Fruit fly (Drosophila melanogaster) whole organism, embryonic: Measurements from ENCODE around the gene CG9289.

Experiments used
- Bgb ChIP-seq: fragments of 200-800 bp; sonication (Bioruptor generic); IDR thresholded peaks from 2 replicates; pipeline ENCODE4 v1.3.6; 2022; ENCODE audit warnings: missing biosample characterization, missing genetic modification characterization; ENCODE audit not compliant: partially characterized antibody
- CG11560 ChIP-seq: fragments of 200-800 bp; sonication (Bioruptor generic); IDR thresholded peaks from 3 replicates; pipeline ENCODE4 v1.3.6; 2022; ENCODE audit warnings: missing biosample characterization, missing genetic modification characterization
- CG12219 ChIP-seq: fragments of 200-800 bp; sonication (Bioruptor generic); optimal IDR thresholded peaks from 3 replicates; lab custom pipeline; 2018; ENCODE audit warnings: missing biosample characterization, mild to moderate bottlenecking, missing genetic modification characterization
- CG1529 ChIP-seq: fragments of 200-800 bp; sonication (Bioruptor generic); optimal IDR thresholded peaks from 3 replicates; lab custom pipeline; 2018; ENCODE audit warnings: missing biosample characterization, missing genetic modification characterization
- CG15514 ChIP-seq: fragments of 200-800 bp; sonication (Bioruptor generic); optimal IDR thresholded peaks from 3 replicates; lab custom pipeline; 2017; ENCODE audit warnings: missing biosample characterization, missing genetic modification characterization, mild to moderate bottlenecking, moderate library complexity, missing genetic modification reagents
- CG1647 ChIP-seq: fragments of 200-800 bp; sonication (Bioruptor generic); optimal IDR thresholded peaks from 3 replicates; lab custom pipeline; 2016; ENCODE audit warnings: missing biosample characterization, missing genetic modification characterization
- CG17361 ChIP-seq: fragments of 200-800 bp; sonication (Bioruptor generic); IDR thresholded peaks from 3 replicates; pipeline ENCODE4 v1.3.6; 2022; ENCODE audit warnings: missing biosample characterization, missing genetic modification characterization
- CG17385 ChIP-seq: fragments of 200-800 bp; sonication (Bioruptor generic); optimal IDR thresholded peaks from 3 replicates; lab custom pipeline; 2018; ENCODE audit warnings: missing biosample characterization, mild to moderate bottlenecking, missing genetic modification characterization
- CG17802 ChIP-seq: fragments of 200-800 bp; sonication (Bioruptor generic); optimal IDR thresholded peaks from 2 replicates; lab custom pipeline; 2018; ENCODE audit warnings: missing biosample characterization, mild to moderate bottlenecking, missing genetic modification characterization, moderate library complexity
- CG2129 ChIP-seq: fragments of 200-800 bp; sonication (Bioruptor generic); IDR thresholded peaks from 2 replicates; pipeline ENCODE4 v1.3.6; 2022; ENCODE audit warnings: missing biosample characterization, missing genetic modification characterization; ENCODE audit not compliant: partially characterized antibody
- CG2199 ChIP-seq: fragments of 200-800 bp; sonication (Bioruptor generic); IDR thresholded peaks from 3 replicates; pipeline ENCODE4 v1.3.6; 2022; ENCODE audit warnings: missing biosample characterization, missing genetic modification characterization
- CG2712 ChIP-seq: fragments of 200-800 bp; optimal IDR thresholded peaks from 3 replicates; lab custom pipeline; 2019; ENCODE audit warnings: missing biosample characterization, mild to moderate bottlenecking, missing genetic modification characterization, moderate library complexity
- CG31441 ChIP-seq: fragments of 200-800 bp; sonication (Bioruptor generic); IDR thresholded peaks from 2 replicates; pipeline ENCODE4 v1.3.6; 2022; ENCODE audit warnings: missing biosample characterization, missing genetic modification characterization
- CG6654 ChIP-seq: fragments of 200-800 bp; sonication (Bioruptor generic); optimal IDR thresholded peaks from 2 replicates; lab custom pipeline; 2017; ENCODE audit warnings: missing biosample characterization, mild to moderate bottlenecking, missing genetic modification characterization
- CG7372 ChIP-seq: fragments of 200-800 bp; sonication (Bioruptor generic); IDR thresholded peaks from 2 replicates; pipeline ENCODE4 v1.3.6; 2022; ENCODE audit warnings: missing biosample characterization, missing genetic modification characterization
- CG7786 ChIP-seq: fragments of 200-800 bp; sonication (Bioruptor generic); optimal IDR thresholded peaks from 2 replicates; lab custom pipeline; 2016; ENCODE audit warnings: missing biosample characterization, missing genetic modification characterization
- CG7963 ChIP-seq: fragments of 200-800 bp; sonication (Bioruptor generic); IDR thresholded peaks from 3 replicates; pipeline ENCODE4 v1.3.6; 2022; ENCODE audit warnings: missing biosample characterization, missing genetic modification characterization; ENCODE audit not compliant: partially characterized antibody
- Camta ChIP-seq: fragments of 200-800 bp; sonication (Bioruptor generic); optimal IDR thresholded peaks from 2 replicates; lab custom pipeline; 2016; ENCODE audit warnings: missing biosample characterization, missing genetic modification characterization
- CoRest ChIP-seq: fragments of 200-800 bp; sonication (Bioruptor generic); optimal IDR thresholded peaks from 3 replicates; lab custom pipeline; 2018; ENCODE audit warnings: missing biosample characterization, mild to moderate bottlenecking, missing genetic modification characterization, moderate library complexity
- Ets65A ChIP-seq: fragments of 200-800 bp; sonication (Bioruptor generic); peaks from one replicate; lab custom pipeline; 2016; ENCODE audit warnings: missing biosample characterization, missing genetic modification characterization
- HLH54F ChIP-seq: fragments of 200-800 bp; sonication (Bioruptor generic); optimal IDR thresholded peaks from 3 replicates; lab custom pipeline; 2016; ENCODE audit warnings: missing biosample characterization, missing genetic modification characterization
- Hsf ChIP-seq: fragments of 200-800 bp; sonication (Bioruptor generic); optimal IDR thresholded peaks from 3 replicates; lab custom pipeline; 2016; ENCODE audit warnings: missing biosample characterization, missing genetic modification characterization
- NfI ChIP-seq: fragments of 200-800 bp; sonication (Bioruptor generic); optimal IDR thresholded peaks from 3 replicates; lab custom pipeline; 2018; ENCODE audit warnings: missing biosample characterization, mild to moderate bottlenecking, missing genetic modification characterization, moderate library complexity
- Rx ChIP-seq: fragments of 200-800 bp; sonication (Bioruptor generic); IDR thresholded peaks from 2 replicates; pipeline ENCODE4 v1.3.6; 2022; ENCODE audit warnings: missing biosample characterization, missing genetic modification characterization
- Sry-β ChIP-seq: fragments of 200-800 bp; sonication (Bioruptor generic); optimal IDR thresholded peaks from 2 replicates; lab custom pipeline; 2018; ENCODE audit warnings: missing biosample characterization, mild to moderate bottlenecking, missing genetic modification characterization, moderate library complexity
- TFAM ChIP-seq: fragments of 200-800 bp; sonication (Bioruptor generic); optimal IDR thresholded peaks from 2 replicates; lab custom pipeline; 2017; ENCODE audit warnings: missing biosample characterization, missing genetic modification characterization, inconsistent platforms
- ash1 ChIP-seq: fragments of 200-800 bp; sonication (Bioruptor generic); optimal IDR thresholded peaks from 2 replicates; lab custom pipeline; 2018; ENCODE audit warnings: missing biosample characterization, mild to moderate bottlenecking, missing genetic modification characterization
- bcd ChIP-seq: fragments of 200-800 bp; sonication (Bioruptor generic); optimal IDR thresholded peaks from 2 replicates; lab custom pipeline; 2017; ENCODE audit warnings: missing biosample characterization, mild to moderate bottlenecking, missing genetic modification characterization
- bigmax ChIP-seq: fragments of 200-800 bp; sonication (Bioruptor generic); optimal IDR thresholded peaks from 2 replicates; lab custom pipeline; 2018; ENCODE audit warnings: missing biosample characterization, mild to moderate bottlenecking, missing genetic modification characterization
- cato ChIP-seq: fragments of 200-800 bp; sonication (Bioruptor generic); optimal IDR thresholded peaks from 2 replicates; lab custom pipeline; 2016; ENCODE audit warnings: missing biosample characterization, missing genetic modification characterization, borderline replicate concordance
- chinmo ChIP-seq: fragments of 200-800 bp; sonication (Bioruptor generic); IDR thresholded peaks from 4 replicates; pipeline ENCODE4 v1.3.6; 2022; ENCODE audit warnings: missing biosample characterization, missing genetic modification characterization; ENCODE audit not compliant: partially characterized antibody
- chm ChIP-seq: fragments of 200-800 bp; sonication (Bioruptor generic); IDR thresholded peaks from 2 replicates; pipeline ENCODE4 v1.3.6; 2022; ENCODE audit warnings: missing biosample characterization, missing genetic modification characterization
- dmrt99B ChIP-seq: fragments of 200-800 bp; sonication (Bioruptor generic); optimal IDR thresholded peaks from 2 replicates; lab custom pipeline; 2018; ENCODE audit warnings: missing biosample characterization, mild to moderate bottlenecking, missing genetic modification characterization, moderate library complexity
- fru ChIP-seq: fragments of >200 bp; optimal IDR thresholded peaks from 2 replicates; lab custom pipeline; 2017
- ham ChIP-seq: fragments of 200-800 bp; sonication (Bioruptor generic); IDR thresholded peaks from 2 replicates; pipeline ENCODE4 v1.3.6; 2022; ENCODE audit warnings: missing biosample characterization, missing genetic modification characterization
- hkb ChIP-seq, 2 experiments: fragments of 200-800 bp in 1 of 2; fragments of >200 bp in 1 of 2; sonication (Bioruptor generic) in 1 of 2; IDR thresholded peaks in 1 of 2; optimal IDR thresholded peaks in 1 of 2; 2 replicates each; pipeline versions ENCODE4 v1.3.6 to Lab custom; 2017 to 2022; ENCODE audit warnings: missing biosample characterization in 1 of 2, missing genetic modification characterization in 1 of 2
- kay ChIP-seq: fragments of 200-800 bp; sonication (Bioruptor generic); optimal IDR thresholded peaks from 2 replicates; lab custom pipeline; 2016; ENCODE audit warnings: missing biosample characterization, missing genetic modification characterization
- ken ChIP-seq: fragments of 200-800 bp; sonication (Bioruptor generic); IDR thresholded peaks from 3 replicates; pipeline ENCODE4 v1.3.6; 2022; ENCODE audit warnings: missing biosample characterization, missing genetic modification characterization
- lov ChIP-seq, 2 experiments: fragments of 200-800 bp in 1 of 2; fragments of >200 bp in 1 of 2; sonication (Bioruptor generic) in 1 of 2; IDR thresholded peaks in 1 of 2; optimal IDR thresholded peaks in 1 of 2; 2 replicates in 1 of 2; 3 replicates in 1 of 2; pipeline versions ENCODE4 v1.3.6 to Lab custom; 2017 to 2022; ENCODE audit warnings: missing biosample characterization in 1 of 2, missing genetic modification characterization in 1 of 2
- mld ChIP-seq: fragments of 200-800 bp; sonication (Bioruptor generic); IDR thresholded peaks from 3 replicates; pipeline ENCODE4 v1.3.6; 2022; ENCODE audit warnings: missing biosample characterization, missing genetic modification characterization; ENCODE audit not compliant: partially characterized antibody
- nau ChIP-seq: fragments of 200-800 bp; sonication (Bioruptor generic); optimal IDR thresholded peaks from 3 replicates; lab custom pipeline; 2017; ENCODE audit warnings: missing biosample characterization, mild to moderate bottlenecking, missing genetic modification characterization, missing genetic modification reagents
- oc ChIP-seq: fragments of 200-800 bp; sonication (Bioruptor generic); optimal IDR thresholded peaks from 2 replicates; lab custom pipeline; 2018; ENCODE audit warnings: missing biosample characterization, mild to moderate bottlenecking, missing genetic modification characterization, moderate library complexity
- rib ChIP-seq: fragments of 200-800 bp; sonication (Bioruptor generic); IDR thresholded peaks from 2 replicates; pipeline ENCODE4 v1.3.6; 2022; ENCODE audit warnings: missing biosample characterization, missing genetic modification characterization
- sens-2 ChIP-seq: fragments of 200-800 bp; sonication (Bioruptor generic); IDR thresholded peaks from 2 replicates; pipeline ENCODE4 v1.3.6; 2022; ENCODE audit warnings: missing biosample characterization, missing genetic modification characterization
- sim ChIP-seq: fragments of 200-800 bp; sonication (Bioruptor generic); IDR thresholded peaks from 2 replicates; pipeline ENCODE4 v1.3.6; 2022; ENCODE audit warnings: missing biosample characterization, missing genetic modification characterization
- tgo ChIP-seq: fragments of 200-800 bp; sonication (Bioruptor generic); IDR thresholded peaks from 3 replicates; pipeline ENCODE4 v1.3.6; 2022; ENCODE audit warnings: missing biosample characterization, missing genetic modification characterization
- trh ChIP-seq: fragments of 200-800 bp; sonication (Bioruptor generic); optimal IDR thresholded peaks from 2 replicates; lab custom pipeline; 2016; ENCODE audit warnings: missing biosample characterization, missing genetic modification characterization
- z ChIP-seq: fragments of 200-800 bp; sonication (Bioruptor generic); IDR thresholded peaks from 3 replicates; pipeline ENCODE4 v1.3.6; 2022; ENCODE audit warnings: missing biosample characterization, missing genetic modification characterization

Gene CG9289

DNA sequence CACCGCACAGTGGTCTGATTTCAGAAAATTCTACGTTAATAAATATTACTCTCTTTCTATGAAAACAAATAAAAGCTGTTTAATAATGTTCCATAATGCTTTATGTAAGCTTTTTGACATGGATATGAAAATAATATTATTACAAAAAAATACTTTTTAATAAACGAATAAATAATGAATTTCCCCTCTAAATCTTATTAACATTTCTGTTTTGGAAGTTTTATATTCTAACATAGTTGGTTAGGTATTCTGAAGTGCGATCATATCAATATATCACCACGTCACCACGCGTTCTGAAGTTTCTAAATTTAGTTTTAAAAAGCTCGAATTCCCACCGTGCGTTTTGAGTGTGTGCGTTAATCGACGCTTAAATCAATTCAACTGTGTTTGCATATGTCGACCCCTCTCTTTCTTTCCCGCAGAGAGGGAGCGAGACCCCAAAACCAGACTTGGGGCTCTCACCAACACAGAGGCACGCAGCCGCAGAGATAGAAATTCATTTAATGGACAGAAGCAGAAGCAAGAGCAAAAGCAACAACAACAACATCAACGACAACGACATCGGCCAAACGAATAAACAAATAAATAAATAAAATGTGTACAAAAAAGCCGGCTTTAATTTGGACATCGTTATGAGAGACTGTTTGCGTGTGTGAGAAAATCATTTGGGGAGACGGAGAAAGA lies 7.3 kb upstream of the CG9289 start (continued):
- no peak for TF ChIP-seq Rx (GFP tag; lab: Robert Waterston, UW)
- peak; percentile 35 for TF ChIP-seq ash1 (GFP tag; lab: Kevin White, UChicago)
- TF ChIP-seq CG1647 (GFP tag; lab: Kevin White, UChicago) = peak; percentile 44
- TF ChIP-seq hkb (optimal IDR thresholded peaks at IDR 0.05; lab: Kevin White, UChicago) = no peak
- TF ChIP-seq hkb (GFP tag; IDR thresholded peaks at IDR 0.05; lab: Robert Waterston, UW) = peak; percentile 77
- peak; percentile 94 for TF ChIP-seq dmrt99B
- peak; percentile 57 for TF ChIP-seq CG15514 (GFP tag; lab: Kevin White, UChicago)
- TF ChIP-seq CG17385 (GFP tag; lab: Kevin White, UChicago) = peak; percentile 88
- peak; percentile 51; the same call in 1 of the 3 replicates for TF ChIP-seq CG2199 (GFP tag; lab: Robert Waterston, UW)
- TF ChIP-seq CG11560 = peak; percentile 66; the same call in 1 of the 3 replicates
- peak; percentile 65 for TF ChIP-seq oc (tag; lab: Kevin White, UChicago)
- TF ChIP-seq bcd (GFP tag; lab: Kevin White, UChicago) = peak; percentile 88
- TF ChIP-seq HLH54F (GFP tag; lab: Kevin White, UChicago) = no peak
- TF ChIP-seq NfI (GFP tag; lab: Kevin White, UChicago) = peak; percentile 84
- no peak for TF ChIP-seq CG17802 (tag; lab: Kevin White, UChicago)
- TF ChIP-seq CG12219 (GFP tag; lab: Kevin White, UChicago) = peak; percentile 44
- peak; percentile 83 for TF ChIP-seq kay (GFP tag; lab: Kevin White, UChicago)
- TF ChIP-seq lov (optimal IDR thresholded peaks at IDR 0.05; lab: Kevin White, UChicago) = no peak
- TF ChIP-seq lov (GFP tag; IDR thresholded peaks at IDR 0.05; lab: Robert Waterston, UW) = no peak
- peak; percentile 98 for TF ChIP-seq CG17361 (GFP tag; lab: Robert Waterston, UW)
- TF ChIP-seq CG7372 (GFP tag; lab: Robert Waterston, UW) = peak; percentile 63; the same call in 1 of the 2 replicates
- peak; percentile 72; the same call in 2 of the 3 replicates for TF ChIP-seq tgo (GFP tag; lab: Robert Waterston, UW)
- TF ChIP-seq fru (lab: Kevin White, UChicago) = no peak
- TF ChIP-seq CG6654 (GFP tag; lab: Kevin White, UChicago) = peak; percentile 66
- peak; percentile 86 for TF ChIP-seq nau (GFP tag; lab: Kevin White, UChicago)
- peak; percentile 66 for TF ChIP-seq Ets65A (GFP tag; lab: Kevin White, UChicago)
- 0 out of 3 replicates have a peak, but pooled peaks have one; percentile 49 for TF ChIP-seq z (GFP tag; lab: Robert Waterston, UW)
- peak; percentile 93 for TF ChIP-seq CG2712
- peak; percentile 96 for TF ChIP-seq CG31441 (GFP tag; lab: Robert Waterston, UW)
- peak; percentile 80 for TF ChIP-seq Hsf (GFP tag; lab: Kevin White, UChicago)
- no peak for TF ChIP-seq mld (GFP tag; lab: Robert Waterston, UW)
- TF ChIP-seq trh (GFP tag; lab: Kevin White, UChicago) = peak; percentile 65

DNA sequence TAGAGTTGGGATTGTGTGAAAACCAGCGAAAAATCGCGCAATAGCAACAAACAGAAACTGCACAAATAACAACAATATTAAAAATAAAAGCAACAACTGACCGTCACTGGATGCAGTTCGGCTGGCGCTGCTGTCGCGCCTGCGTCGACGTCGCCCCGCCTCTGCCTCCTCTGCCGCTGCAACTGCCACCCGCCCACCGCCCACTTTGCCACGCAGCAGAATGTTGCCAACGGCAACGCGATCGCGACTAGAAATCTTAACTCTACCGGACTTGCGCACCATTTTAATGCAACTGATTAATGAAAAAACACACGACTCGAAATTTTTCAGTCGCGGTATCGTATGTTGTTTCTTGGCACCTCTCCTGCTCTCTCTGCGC lies 6.7 kb upstream of the CG9289 start:
- TF ChIP-seq chm (GFP tag; lab: Robert Waterston, UW) = peak; percentile 36; the same call in 1 of the 2 replicates
- no peak for TF ChIP-seq cato (GFP tag; lab: Kevin White, UChicago)
- TF ChIP-seq CG2129 (GFP tag; lab: Robert Waterston, UW) = no peak
- TF ChIP-seq CG7963 (GFP tag; lab: Robert Waterston, UW) = peak; percentile 8; the same call in 1 of the 3 replicates
- no peak for TF ChIP-seq TFAM (GFP tag; lab: Kevin White, UChicago)
- peak; percentile 37; the same call in 1 of the 4 replicates for TF ChIP-seq chinmo
- no peak for TF ChIP-seq ham (GFP tag; lab: Robert Waterston, UW)
- no peak for TF ChIP-seq Sry-β (GFP tag; lab: Kevin White, UChicago)
- no peak for TF ChIP-seq sens-2 (GFP tag; lab: Robert Waterston, UW)
- 0 out of 2 replicates have a peak, but pooled peaks have one; percentile 31 for TF ChIP-seq rib
- no peak for TF ChIP-seq CoRest
- TF ChIP-seq ken = 0 out of 3 replicates have a peak, but pooled peaks have one; percentile 25
- TF ChIP-seq CG2199 (GFP tag; lab: Robert Waterston, UW) = no peak
- no peak for TF ChIP-seq CG1529 (GFP tag; lab: Kevin White, UChicago)
- TF ChIP-seq Bgb = 0 out of 2 replicates have a peak, but pooled peaks have one; percentile 18
- no peak for TF ChIP-seq Camta
- TF ChIP-seq CG7786 = no peak
- TF ChIP-seq bigmax (GFP tag; lab: Kevin White, UChicago) = no peak
- peak; percentile 30; the same call in 1 of the 2 replicates for TF ChIP-seq sim (GFP tag; lab: Robert Waterston, UW)
